Worm (Caenorhabditis elegans): ENCODE results near the gene D2062.1.
"Not testable (repeated sequence)": the region's sequence is repeated elsewhere in the genome, so short reads cannot be mapped to it uniquely, and the experiment has no call there.

D2062.1 gene

DNA sequence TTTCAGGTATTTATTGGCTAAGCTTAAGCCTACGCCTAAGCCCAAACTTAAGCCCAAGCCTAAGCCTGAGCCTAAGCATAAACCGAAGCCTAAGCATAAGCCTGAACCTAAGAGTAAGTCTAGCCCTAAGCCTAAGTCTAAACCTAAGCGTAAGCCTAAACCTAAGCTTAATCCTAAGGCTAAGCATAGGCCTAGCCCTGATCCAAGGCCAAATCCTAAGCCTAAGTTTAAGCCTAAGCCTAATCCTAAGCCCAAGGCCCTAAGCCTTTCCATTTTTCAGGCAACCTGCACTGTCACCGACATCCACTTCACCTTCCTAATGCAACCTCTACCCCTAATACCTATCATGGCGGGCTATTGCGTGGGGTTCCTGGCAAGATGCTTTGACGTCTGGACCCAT is 20.3 kb upstream of the D2062.1 start:
- TF ChIP-seq ztf-28 (GFP tag; IDR thresholded peaks at IDR 0.05) (0 out of 2 replicates have a peak, but pooled peaks have one; percentile 9), ztf-3 (GFP tag; optimal IDR thresholded peaks at IDR 0.05) (no peak)

DNA sequence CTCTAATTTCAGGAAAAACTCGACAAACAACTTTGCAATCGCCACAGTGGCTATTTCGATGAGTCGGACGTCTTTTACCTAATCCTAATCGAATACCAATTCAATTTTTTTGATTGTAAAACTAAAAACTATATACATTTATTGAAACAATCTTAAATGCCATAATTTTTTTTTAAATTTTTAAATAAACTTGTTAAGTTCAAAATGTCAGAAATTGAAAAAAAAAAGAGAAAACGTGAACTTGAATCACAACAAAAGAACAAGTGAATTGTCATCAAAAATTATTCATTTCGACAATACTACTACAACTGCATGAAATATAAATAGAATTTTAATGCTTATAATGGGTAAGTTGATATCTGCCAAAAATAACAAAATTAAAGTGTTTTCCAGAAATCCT is 19.0 kb upstream of the D2062.1 start, which contains the start of gene D2062.13:
D2062.13 (plus strand) TSS at position 301 of the 400 bp plus-strand sequence.
- not testable (repeated sequence) for TF ChIP-seq madf-8 (GFP tag; conservative IDR thresholded peaks at IDR 0.05); nfya-2 (GFP tag; IDR thresholded peaks at IDR 0.05); hrde-1 (tag; optimal IDR thresholded peaks at IDR 0.05; ENCODE audit: borderline replicate concordance)

DNA sequence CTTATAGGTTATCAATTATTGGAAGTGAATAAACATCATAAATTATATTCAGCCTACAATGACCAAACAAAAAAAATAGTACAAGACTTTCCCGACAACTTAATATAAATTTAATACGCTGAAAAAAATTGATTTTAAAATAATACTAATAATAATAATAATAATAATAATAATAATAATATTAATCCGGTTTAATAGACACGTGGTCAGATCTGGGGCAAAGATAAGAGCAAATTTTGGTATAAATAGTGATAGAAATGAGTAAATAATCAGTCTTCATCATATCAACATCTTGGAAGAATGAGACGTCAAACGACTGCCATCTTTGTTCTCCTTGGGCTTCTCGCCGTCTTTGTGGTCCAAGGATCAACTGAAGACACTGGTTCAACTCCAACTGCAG is 14.6 kb upstream of the D2062.1 start, which contains the start of gene msrp-5:
msrp-5 (plus strand) TSS at position 301 of the 400 bp plus-strand sequence.
- TF ChIP-seq ceh-100 (GFP tag; IDR thresholded peaks at IDR 0.05); T07F8.4 (tag; optimal IDR thresholded peaks at IDR 0.05); lsl-1 (GFP tag; optimal IDR thresholded peaks at IDR 0.05): not testable (repeated sequence)

DNA sequence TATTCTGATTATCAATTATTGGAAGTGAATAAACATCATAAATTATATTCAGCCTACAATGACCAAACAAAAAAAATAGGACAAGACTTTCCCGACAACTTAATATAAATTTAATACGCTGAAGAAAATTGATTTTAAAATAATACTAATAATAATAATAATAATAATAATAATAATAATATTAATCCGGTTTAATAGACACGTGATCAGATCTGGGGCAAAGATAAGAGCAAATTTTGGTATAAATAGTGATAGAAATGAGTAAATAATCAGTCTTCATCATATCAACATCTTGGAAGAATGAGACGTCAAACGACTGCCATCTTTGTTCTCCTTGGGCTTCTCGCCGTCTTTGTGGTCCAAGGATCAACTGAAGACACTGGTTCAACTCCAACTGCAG is 12.1 kb upstream of the D2062.1 start, which contains the start of gene msrp-6:
msrp-6 (plus strand) TSS at position 301 of the 400 bp plus-strand sequence.
- TF ChIP-seq madf-8 (GFP tag; conservative IDR thresholded peaks at IDR 0.05); atf-7 (tag; optimal IDR thresholded peaks at IDR 0.05); zfh-2 (GFP tag; conservative IDR thresholded peaks at IDR 0.05): not testable (repeated sequence)

DNA sequence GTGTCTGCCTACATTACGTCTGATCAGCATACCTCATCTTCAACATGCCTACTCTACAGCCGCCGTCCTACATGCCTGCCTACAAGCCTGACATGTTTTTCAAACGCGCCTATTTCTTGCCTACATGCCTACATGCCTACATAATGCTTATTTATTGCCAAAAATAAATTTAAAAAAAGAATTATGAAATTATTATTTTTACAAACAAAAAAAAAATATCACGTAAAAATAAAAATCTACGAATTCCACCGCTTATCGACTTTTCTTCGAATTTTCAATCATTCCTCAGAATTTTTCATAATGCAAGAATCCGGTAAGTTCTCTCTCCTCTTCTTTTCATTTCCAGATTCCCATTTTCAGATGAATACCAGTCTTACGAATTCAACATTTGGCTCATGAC is 8.8 kb upstream of the D2062.1 start, which contains the start of gene D2062.5:
D2062.5 (plus strand) TSS at position 301 of the 400 bp plus-strand sequence.
- no peak for TF ChIP-seq Y56A3A.18 (GFP tag; IDR thresholded peaks at IDR 0.05)
- TF ChIP-seq Y79H2A.3 (GFP tag; conservative IDR thresholded peaks at IDR 0.05): no peak
- no peak for TF ChIP-seq bed-2 (GFP tag; IDR thresholded peaks at IDR 0.05)
- no peak for TF ChIP-seq snpc-4 (GFP tag; optimal IDR thresholded peaks at IDR 0.05)
- no peak for TF ChIP-seq snpc-4 (tag; optimal IDR thresholded peaks at IDR 0.05)
- TF ChIP-seq ztf-26 (tag; optimal IDR thresholded peaks at IDR 0.05): no peak
- no peak for TF ChIP-seq tbx-9 (tag; optimal IDR thresholded peaks at IDR 0.05; ENCODE audit: borderline replicate concordance)
- TF ChIP-seq die-1 (tag; optimal IDR thresholded peaks at IDR 0.05): no peak
- TF ChIP-seq ztf-6 (GFP tag; IDR thresholded peaks at IDR 0.05): no peak
- TF ChIP-seq ceh-58 (GFP tag; IDR thresholded peaks at IDR 0.05): no peak
- no peak for TF ChIP-seq madf-8 (GFP tag; conservative IDR thresholded peaks at IDR 0.05)
- TF ChIP-seq hmg-1.2 (GFP tag; IDR thresholded peaks at IDR 0.05): no peak
- no peak for TF ChIP-seq Y95B8A.8 (GFP tag; IDR thresholded peaks at IDR 0.05)
- no peak for TF ChIP-seq sdz-38 (tag; optimal IDR thresholded peaks at IDR 0.05)
- TF ChIP-seq nhr-179 (tag; optimal IDR thresholded peaks at IDR 0.05): no peak
- TF ChIP-seq lir-1 (GFP tag; conservative IDR thresholded peaks at IDR 0.05): no peak
- TF ChIP-seq D2030.7 (GFP tag; IDR thresholded peaks at IDR 0.05): no peak
- TF ChIP-seq him-1 (tag; optimal IDR thresholded peaks at IDR 0.05): no peak
- no peak for TF ChIP-seq B0261.1 (tag; optimal IDR thresholded peaks at IDR 0.05)

DNA sequence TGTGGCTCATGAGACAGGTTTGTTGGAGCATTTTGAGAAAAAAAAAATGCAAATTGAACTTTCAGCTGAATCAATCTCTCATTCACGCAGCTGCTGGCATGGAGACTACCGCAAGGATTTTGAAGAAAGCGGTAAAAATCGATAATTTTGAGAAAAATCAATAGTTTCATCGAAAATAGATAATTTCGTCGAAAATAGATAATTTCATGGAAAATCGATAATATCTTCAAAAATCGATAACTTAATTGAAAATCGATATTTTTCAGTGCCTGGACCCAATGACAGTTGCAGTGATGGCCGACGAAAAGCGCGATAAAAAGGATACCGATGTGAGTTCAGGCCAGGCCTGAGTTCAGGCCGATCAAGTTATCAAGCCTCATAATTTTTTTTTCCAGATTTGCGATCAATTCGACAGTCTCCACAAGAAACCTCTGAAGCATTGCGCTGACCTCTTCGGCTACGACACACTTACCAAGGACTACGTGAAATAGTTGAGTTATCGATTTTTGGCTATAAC is 8.3 kb upstream of the D2062.1 start, which contains the start of gene D2062.4:
D2062.4 (plus strand) TSS at position 467 of the 517 bp plus-strand sequence.
- not testable (repeated sequence) for TF ChIP-seq C06A6.2 (GFP tag; conservative IDR thresholded peaks at IDR 0.05); C17E4.6 (GFP tag; IDR thresholded peaks at IDR 0.05); F37B4.10 (GFP tag; IDR thresholded peaks at IDR 0.05)

Data from whole organism, young adult.